Worm (Caenorhabditis elegans) whole organism, late embryonic: ENCODE data around the gene clec-20.

Source experiments
- ceh-31 ChIP-seq: sonication (generic microtip); optimal IDR thresholded peaks from 2 replicates; lab custom pipeline; 2016; ENCODE audit warnings: missing genetic modification characterization, missing compliant biosample characterization
- ets-4 ChIP-seq: sonication (generic microtip); optimal IDR thresholded peaks from 2 replicates; lab custom pipeline; 2016; ENCODE audit warnings: missing genetic modification characterization, missing compliant biosample characterization
- hlh-8 ChIP-seq: sonication (generic microtip); optimal IDR thresholded peaks from 2 replicates; lab custom pipeline; 2016; ENCODE audit warnings: missing genotype, missing genetic modification characterization, missing compliant biosample characterization
- unc-42 ChIP-seq: sonication (generic microtip); optimal IDR thresholded peaks from 2 replicates; lab custom pipeline; 2016; ENCODE audit warnings: missing genotype, missing genetic modification characterization, missing compliant biosample characterization

clec-20 gene

ce11 chrII:1545625-1546024 lies 49.4 kb downstream of the clec-20 start, which contains the start of gene K05F6.12:
TSS of gene K05F6.12 (plus strand) at chrII:1545925.
- TF ChIP-seq ets-4 (no peak), unc-42 (tag; lab: Kevin White, UChicago) (no peak), hlh-8 (no peak), ceh-31 (no peak)
